Worm (Caenorhabditis elegans): ENCODE measurements around the gene frk-1.

DNA sequence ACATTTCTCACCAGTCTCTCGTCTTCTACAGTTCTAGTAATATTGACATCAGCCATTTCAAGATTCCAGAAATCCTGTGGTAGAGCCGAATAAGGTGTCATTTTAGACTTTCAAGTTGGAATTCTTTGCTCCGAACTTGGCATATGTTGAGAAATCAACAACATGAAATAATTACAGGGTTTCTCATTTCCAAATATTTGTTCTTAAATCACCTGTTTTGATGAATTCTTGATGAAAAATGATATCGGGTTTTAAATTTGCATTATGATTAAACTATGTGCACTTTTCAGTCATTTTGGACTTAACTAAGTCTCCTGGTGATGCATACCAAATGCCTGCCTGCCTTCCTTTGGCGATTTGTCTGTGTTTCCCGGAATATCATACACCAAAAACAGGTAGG, 10.6 kb downstream of the frk-1 start, which contains the start of gene srv-12:
- TF ChIP-seq M03D4.4 (tag; optimal IDR thresholded peaks at IDR 0.05) (no peak), mep-1 (tag; optimal IDR thresholded peaks at IDR 0.05) (no peak), sptf-1 (tag; optimal IDR thresholded peaks at IDR 0.05) (no peak), snpc-4 (tag; optimal IDR thresholded peaks at IDR 0.05) (no peak)
